Fruit fly (Drosophila melanogaster) whole organism, embryonic: ENCODE results near the gene asl.

Experiments
- B-H1 ChIP-seq: fragments of 200-800 bp; sonication (Bioruptor generic); IDR thresholded peaks from 3 replicates; pipeline ENCODE4 v1.3.6; 2022; ENCODE audit warnings: missing biosample characterization, missing genetic modification characterization
- Bdp1 ChIP-seq: fragments of 200-800 bp; sonication (Bioruptor generic); optimal IDR thresholded peaks from 3 replicates; lab custom pipeline; 2016; ENCODE audit warnings: missing biosample characterization, missing genetic modification characterization
- CG10267 ChIP-seq: fragments of 200-800 bp; sonication (Bioruptor generic); optimal IDR thresholded peaks from 2 replicates; lab custom pipeline; 2018; ENCODE audit warnings: missing biosample characterization, mild to moderate bottlenecking, missing genetic modification characterization, moderate library complexity
- CG12104 ChIP-seq: fragments of 200-800 bp; sonication (Bioruptor generic); optimal IDR thresholded peaks from 3 replicates; lab custom pipeline; 2016; ENCODE audit warnings: missing biosample characterization, missing genetic modification characterization
- CG12155 ChIP-seq: fragments of 200-800 bp; sonication (Bioruptor generic); optimal IDR thresholded peaks from 3 replicates; lab custom pipeline; 2016; ENCODE audit warnings: missing biosample characterization, missing genetic modification characterization
- CG12659 ChIP-seq: fragments of 200-800 bp; sonication (Bioruptor generic); optimal IDR thresholded peaks from 3 replicates; lab custom pipeline; 2017; ENCODE audit warnings: mild to moderate bottlenecking, missing biosample characterization, missing genetic modification reagents, missing genetic modification characterization
- CG12769 ChIP-seq: fragments of 200-800 bp; sonication (Bioruptor generic); optimal IDR thresholded peaks from 2 replicates; lab custom pipeline; 2019; ENCODE audit warnings: missing biosample characterization, mild to moderate bottlenecking, missing genetic modification characterization, moderate library complexity
- CG13123 ChIP-seq: fragments of 200-800 bp; sonication (Bioruptor generic); optimal IDR thresholded peaks from 2 replicates; lab custom pipeline; 2016; ENCODE audit warnings: missing biosample characterization, missing genetic modification characterization
- CG13287 ChIP-seq: fragments of 200-800 bp; sonication (Bioruptor generic); IDR thresholded peaks from 2 replicates; pipeline ENCODE4 v1.3.6; 2022; ENCODE audit warnings: missing biosample characterization, missing genetic modification characterization; ENCODE audit not compliant: partially characterized antibody
- CG14014 ChIP-seq: fragments of 200-800 bp; sonication (Bioruptor generic); IDR thresholded peaks from 2 replicates; pipeline ENCODE4 v1.3.6; 2022; ENCODE audit warnings: missing biosample characterization, missing genetic modification characterization
- CG16863 ChIP-seq: fragments of 200-800 bp; sonication (Bioruptor generic); optimal IDR thresholded peaks from 3 replicates; lab custom pipeline; 2016; ENCODE audit warnings: missing biosample characterization, missing genetic modification characterization
- CG17568 ChIP-seq: fragments of 200-800 bp; sonication (Bioruptor generic); optimal IDR thresholded peaks from 2 replicates; lab custom pipeline; 2018; ENCODE audit warnings: missing biosample characterization, mild to moderate bottlenecking, missing genetic modification characterization, moderate library complexity
- CG34422 ChIP-seq: fragments of 200-800 bp; sonication (Bioruptor generic); IDR thresholded peaks from 3 replicates; pipeline ENCODE4 v1.3.6; 2022; ENCODE audit warnings: missing biosample characterization, missing genetic modification characterization
- CG3726 ChIP-seq: fragments of 200-800 bp; sonication (Bioruptor generic); IDR thresholded peaks from 3 replicates; pipeline ENCODE4, ENCODE4 v1.3.6; 2022; ENCODE audit warnings: missing biosample characterization, missing genetic modification characterization
- CG5953 ChIP-seq: fragments of 200-800 bp; sonication (Bioruptor generic); IDR thresholded peaks from 2 replicates; pipeline ENCODE4 v1.3.6; 2022; ENCODE audit warnings: missing biosample characterization, missing genetic modification characterization
- CG7357 ChIP-seq: fragments of 200-800 bp; sonication (Bioruptor generic); IDR thresholded peaks from 3 replicates; pipeline ENCODE4 v1.3.6; 2022; ENCODE audit warnings: missing biosample characterization, missing genetic modification characterization
- CG7839 ChIP-seq: fragments of 200-800 bp; sonication (Bioruptor generic); optimal IDR thresholded peaks from 3 replicates; lab custom pipeline; 2018; ENCODE audit warnings: missing biosample characterization, mild to moderate bottlenecking, missing genetic modification characterization, moderate library complexity
- CG8924 ChIP-seq: fragments of 200-800 bp; optimal IDR thresholded peaks from 3 replicates; lab custom pipeline; 2019; ENCODE audit warnings: missing biosample characterization, mild to moderate bottlenecking, missing genetic modification characterization, moderate library complexity
- Dip2 ChIP-seq: fragments of 200-800 bp; sonication (Bioruptor generic); IDR thresholded peaks from 2 replicates; pipeline ENCODE4 v1.3.6; 2022; ENCODE audit warnings: missing biosample characterization, missing genetic modification characterization
- Dp ChIP-seq: fragments of 200-800 bp; sonication (Bioruptor generic); optimal IDR thresholded peaks from 2 replicates; lab custom pipeline; 2018; ENCODE audit warnings: missing biosample characterization, mild to moderate bottlenecking, missing genetic modification characterization, moderate library complexity
- Drgx ChIP-seq: fragments of 200-800 bp; sonication (Bioruptor generic); IDR thresholded peaks from 2 replicates; pipeline ENCODE4 v1.3.6; 2022; ENCODE audit warnings: missing biosample characterization, missing genetic modification characterization
- E2f2 ChIP-seq: fragments of 200-800 bp; sonication (Bioruptor generic); IDR thresholded peaks from 2 replicates; pipeline ENCODE4 v1.3.6; 2022; ENCODE audit warnings: missing biosample characterization, missing genetic modification characterization
- Ets65A ChIP-seq: fragments of 200-800 bp; sonication (Bioruptor generic); peaks from one replicate; lab custom pipeline; 2016; ENCODE audit warnings: missing biosample characterization, missing genetic modification characterization
- HLH54F ChIP-seq: fragments of 200-800 bp; sonication (Bioruptor generic); optimal IDR thresholded peaks from 3 replicates; lab custom pipeline; 2016; ENCODE audit warnings: missing biosample characterization, missing genetic modification characterization
- Hmr ChIP-seq: fragments of 200-800 bp; sonication (Bioruptor generic); optimal IDR thresholded peaks from 3 replicates; lab custom pipeline; 2017; ENCODE audit warnings: mild to moderate bottlenecking, missing biosample characterization, missing genetic modification reagents, missing genetic modification characterization
- NC2α ChIP-seq: fragments of 200-800 bp; sonication (Bioruptor generic); optimal IDR thresholded peaks from 2 replicates; lab custom pipeline; 2016; ENCODE audit warnings: missing biosample characterization, missing genetic modification characterization
- Xbp1 ChIP-seq: fragments of 200-800 bp; sonication (Bioruptor generic); optimal IDR thresholded peaks from 3 replicates; lab custom pipeline; 2016; ENCODE audit warnings: missing biosample characterization, mild to moderate bottlenecking, missing genetic modification characterization
- ara ChIP-seq: fragments of 200-800 bp; sonication (Bioruptor generic); IDR thresholded peaks from 2 replicates; pipeline ENCODE4 v1.3.6; 2022; ENCODE audit warnings: missing biosample characterization, missing genetic modification characterization
- bab2 ChIP-seq: fragments of 200-800 bp; sonication (Bioruptor generic); optimal IDR thresholded peaks from 2 replicates; lab custom pipeline; 2016; ENCODE audit warnings: missing biosample characterization, missing genetic modification characterization
- br ChIP-seq: fragments of >200 bp; optimal IDR thresholded peaks from 2 replicates; lab custom pipeline; 2017
- bsh ChIP-seq, 2 experiments: fragments of 200-800 bp; sonication (Bioruptor generic); optimal IDR thresholded peaks; 2 replicates each; lab custom pipeline; 2017 to 2018; ENCODE audit warnings: mild to moderate bottlenecking in 2 of 2, missing biosample characterization in 2 of 2, missing genetic modification characterization in 2 of 2, moderate library complexity in 1 of 2
- cato ChIP-seq: fragments of 200-800 bp; sonication (Bioruptor generic); optimal IDR thresholded peaks from 2 replicates; lab custom pipeline; 2016; ENCODE audit warnings: missing biosample characterization, missing genetic modification characterization, borderline replicate concordance
- cg ChIP-seq: fragments of 200-800 bp; sonication (Bioruptor generic); optimal IDR thresholded peaks from 3 replicates; lab custom pipeline; 2019; ENCODE audit warnings: missing biosample characterization, mild to moderate bottlenecking, missing genetic modification characterization, moderate library complexity
- chm ChIP-seq: fragments of 200-800 bp; sonication (Bioruptor generic); IDR thresholded peaks from 2 replicates; pipeline ENCODE4 v1.3.6; 2022; ENCODE audit warnings: missing biosample characterization, missing genetic modification characterization
- ci ChIP-seq: fragments of 200-800 bp; sonication (Bioruptor generic); IDR thresholded peaks from 3 replicates; pipeline ENCODE4 v1.3.6; 2022; ENCODE audit warnings: missing biosample characterization, missing genetic modification characterization
- disco-r ChIP-seq: fragments of 200-800 bp; sonication (Bioruptor generic); optimal IDR thresholded peaks from 2 replicates; lab custom pipeline; 2016; ENCODE audit warnings: missing biosample characterization, missing genetic modification characterization
- emc ChIP-seq: fragments of 200-800 bp; sonication (Bioruptor generic); optimal IDR thresholded peaks from 2 replicates; lab custom pipeline; 2016; ENCODE audit warnings: missing biosample characterization, missing genetic modification characterization
- hbn ChIP-seq: fragments of 200-800 bp; sonication (Bioruptor generic); IDR thresholded peaks from 2 replicates; pipeline ENCODE4 v1.3.6; 2022; ENCODE audit warnings: missing biosample characterization, missing genetic modification characterization; ENCODE audit not compliant: partially characterized antibody
- hth ChIP-seq: fragments of >200 bp; optimal IDR thresholded peaks from 2 replicates; lab custom pipeline; 2017; ENCODE audit warnings: inconsistent platforms
- insv ChIP-seq, 2 experiments: fragments of 200-800 bp; sonication (Bioruptor generic); optimal IDR thresholded peaks; 3 replicates each; lab custom pipeline; 2016 to 2018; ENCODE audit warnings: missing biosample characterization in 2 of 2, missing genetic modification characterization in 2 of 2
- klu ChIP-seq: fragments of 200-800 bp; sonication (Bioruptor generic); IDR thresholded peaks from 2 replicates; pipeline ENCODE4 v1.3.6; 2022; ENCODE audit warnings: missing biosample characterization, missing genetic modification characterization
- mirr ChIP-seq: fragments of 200-800 bp; sonication (Bioruptor generic); optimal IDR thresholded peaks from 3 replicates; lab custom pipeline; 2018; ENCODE audit warnings: missing biosample characterization, mild to moderate bottlenecking, missing genetic modification characterization
- nerfin-1 ChIP-seq: fragments of 200-800 bp; sonication (Bioruptor generic); optimal IDR thresholded peaks from 3 replicates; lab custom pipeline; 2019; ENCODE audit warnings: missing biosample characterization, mild to moderate bottlenecking, missing genetic modification characterization, moderate library complexity
- nom ChIP-seq: fragments of 200-800 bp; sonication (Bioruptor generic); optimal IDR thresholded peaks from 2 replicates; lab custom pipeline; 2017; ENCODE audit warnings: missing biosample characterization, missing genetic modification characterization, mild to moderate bottlenecking, moderate library complexity, missing genetic modification reagents
- oc ChIP-seq: fragments of 200-800 bp; sonication (Bioruptor generic); optimal IDR thresholded peaks from 2 replicates; lab custom pipeline; 2018; ENCODE audit warnings: missing biosample characterization, mild to moderate bottlenecking, missing genetic modification characterization, moderate library complexity
- sd ChIP-seq: fragments of 200-800 bp; sonication (Bioruptor generic); optimal IDR thresholded peaks from 3 replicates; lab custom pipeline; 2018; ENCODE audit warnings: missing biosample characterization, mild to moderate bottlenecking, missing genetic modification characterization, moderate library complexity
- sima ChIP-seq: fragments of 200-800 bp; sonication (Bioruptor generic); optimal IDR thresholded peaks from 2 replicates; lab custom pipeline; 2016; ENCODE audit warnings: missing biosample characterization, missing genetic modification characterization
- sqz ChIP-seq: fragments of 200-800 bp; sonication (Bioruptor generic); optimal IDR thresholded peaks from 3 replicates; lab custom pipeline; 2018; ENCODE audit warnings: missing biosample characterization, mild to moderate bottlenecking, missing genetic modification characterization
- tio ChIP-seq: fragments of 200-800 bp; sonication (Bioruptor generic); optimal IDR thresholded peaks from 2 replicates; lab custom pipeline; 2017; ENCODE audit warnings: missing biosample characterization, missing genetic modification characterization, inconsistent platforms
- toy ChIP-seq: fragments of 200-800 bp; sonication (Bioruptor generic); IDR thresholded peaks from 2 replicates; pipeline ENCODE4 v1.3.6; 2022; ENCODE audit warnings: missing biosample characterization, missing genetic modification characterization
- yki ChIP-seq: fragments of >200 bp; optimal IDR thresholded peaks from 3 replicates; lab custom pipeline; 2018

asl gene

dm6 chr3R:5654692-5655181 lies 48.4 kb upstream of the asl start, which contains the start of the genes elm and MED27 (continued):
- TF ChIP-seq Drgx (GFP tag; lab: Robert Waterston, UW) (peak; percentile 81), klu (GFP tag; lab: Robert Waterston, UW) (peak; percentile 94), CG12769 (peak; percentile 85), CG12104 (GFP tag; lab: Kevin White, UChicago) (peak; percentile 87), Ets65A (peak; percentile 100), nerfin-1 (tag; lab: Kevin White, UChicago) (peak; percentile 84), Hmr (GFP tag; lab: Kevin White, UChicago) (peak; percentile 93), Xbp1 (GFP tag; lab: Kevin White, UChicago) (peak; percentile 98), mirr (peak; percentile 51), cato (peak; percentile 91), sd (tag; lab: Kevin White, UChicago) (peak; percentile 91), CG8924 (tag; lab: Kevin White, UChicago) (peak; percentile 92), HLH54F (GFP tag; lab: Kevin White, UChicago) (peak; percentile 94), insv (GFP tag; optimal IDR thresholded peaks at IDR 0.05; lab: Kevin White, UChicago) (peak in 1 of 2 experiments; percentile 73), E2f2 (peak; percentile 69), bab2 (GFP tag; lab: Kevin White, UChicago) (peak; percentile 96), CG13287 (GFP tag; lab: Robert Waterston, UW) (peak; percentile 95), chm (GFP tag; lab: Robert Waterston, UW) (peak; percentile 74; the same call in 1 of the 2 replicates), Bdp1 (peak; percentile 79), sima (GFP tag; lab: Kevin White, UChicago) (peak; percentile 41), disco-r (peak; percentile 79), ci (GFP tag; lab: Robert Waterston, UW) (peak; percentile 91), CG3726 (GFP tag; lab: Robert Waterston, UW) (peak; percentile 86; the same call in 2 of the 3 replicates), CG7839 (tag; lab: Kevin White, UChicago) (peak; percentile 90), CG12155 (peak; percentile 94), CG34422 (GFP tag; lab: Robert Waterston, UW) (peak; percentile 95), CG14014 (GFP tag; lab: Robert Waterston, UW) (peak; percentile 93), tio (no peak), Dp (GFP tag; lab: Kevin White, UChicago) (peak; percentile 25), yki (lab: Kevin White, UChicago) (no peak), hbn (peak; percentile 92), B-H1 (GFP tag; lab: Robert Waterston, UW) (peak; percentile 91), CG10267 (peak; percentile 87), CG5953 (GFP tag; lab: Robert Waterston, UW) (peak; percentile 71; the same call in 1 of the 2 replicates), CG17568 (GFP tag; lab: Kevin White, UChicago) (no peak), ara (peak; percentile 90), bsh (GFP tag; optimal IDR thresholded peaks at IDR 0.05; lab: Kevin White, UChicago) (peak; percentile 23 to 92), CG16863 (GFP tag; lab: Kevin White, UChicago) (peak; percentile 87), CG13123 (GFP tag; lab: Kevin White, UChicago) (peak; percentile 89), br (lab: Kevin White, UChicago) (no peak), NC2α (GFP tag; lab: Kevin White, UChicago) (peak; percentile 79), emc (GFP tag; lab: Kevin White, UChicago) (peak; percentile 86), nom (GFP tag; lab: Kevin White, UChicago) (peak; percentile 58), sqz (peak; percentile 90), Dip2 (no peak), cg (GFP tag; lab: Kevin White, UChicago) (peak; percentile 24), oc (tag; lab: Kevin White, UChicago) (peak; percentile 67), CG7357 (peak; percentile 87), hth (lab: Kevin White, UChicago) (no peak), toy (GFP tag; lab: Robert Waterston, UW) (peak; percentile 72; the same call in 1 of the 2 replicates), CG12659 (GFP tag; lab: Kevin White, UChicago) (peak; percentile 97)
